Fruit fly (Drosophila melanogaster): Measurements from ENCODE around the gene RpL13.
A peak's percentile ranks its signal among the peaks of the same experiment; 100 is the strongest.

The RpL13 gene

DNA sequence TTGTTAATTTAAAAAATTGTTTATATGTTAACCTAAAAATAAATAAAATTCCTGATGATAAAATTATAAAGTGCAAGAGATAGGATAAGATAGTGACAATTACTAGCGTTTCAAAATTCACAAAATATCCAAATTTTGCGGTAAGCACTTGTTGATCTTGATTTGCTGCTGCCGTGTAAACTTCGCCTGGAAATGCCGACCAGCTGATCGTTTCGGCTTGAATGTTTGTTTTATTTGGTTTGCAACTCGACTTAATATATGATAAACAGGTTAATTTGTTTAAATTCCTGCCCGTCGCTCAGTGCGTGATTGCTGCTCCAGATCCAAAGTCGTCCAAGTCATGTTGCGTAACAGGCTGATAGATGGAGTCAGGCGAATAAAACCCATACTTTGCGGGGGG lies 45.7 kb upstream of the RpL13 start, which contains the start of gene CG4592 (continued):
- TF ChIP-seq Sox102F (GFP tag; optimal IDR thresholded peaks at IDR 0.05): peak; percentile 82
- peak; percentile 60 for TF ChIP-seq CG6276 (GFP tag; optimal IDR thresholded peaks at IDR 0.05)
- TF ChIP-seq Eip75B (GFP tag; optimal IDR thresholded peaks at IDR 0.05): peak; percentile 83
- peak; percentile 72 for TF ChIP-seq CG34406 (GFP tag; optimal IDR thresholded peaks at IDR 0.05)
- TF ChIP-seq Eip78C (GFP tag): no peak
- TF ChIP-seq eg (GFP tag; IDR thresholded peaks at IDR 0.05): peak; percentile 85
- TF ChIP-seq Sox15 (GFP tag; optimal IDR thresholded peaks at IDR 0.05): peak; percentile 28
- TF ChIP-seq fkh (GFP tag; optimal IDR thresholded peaks at IDR 0.05): peak; percentile 97
- TF ChIP-seq CG1621 (tag; optimal IDR thresholded peaks at IDR 0.05): peak; percentile 65
- TF ChIP-seq Gug (GFP tag; IDR thresholded peaks at IDR 0.05): peak; percentile 31; the same call in 1 of the 2 replicates
- peak; percentile 82 for TF ChIP-seq Met (GFP tag; optimal IDR thresholded peaks at IDR 0.05)
- no peak for TF ChIP-seq ss (GFP tag; optimal IDR thresholded peaks at IDR 0.05)
- TF ChIP-seq CG8119 (GFP tag; IDR thresholded peaks at IDR 0.05): peak; percentile 73
- TF ChIP-seq Hr38 (GFP tag; optimal IDR thresholded peaks at IDR 0.05): no peak
- peak; percentile 28 for TF ChIP-seq CG4318 (GFP tag; optimal IDR thresholded peaks at IDR 0.05)
- TF ChIP-seq lz (GFP tag; optimal IDR thresholded peaks at IDR 0.05): peak; percentile 75
- TF ChIP-seq CG31627 (GFP tag; optimal IDR thresholded peaks at IDR 0.05): peak; percentile 70
- TF ChIP-seq svp (GFP tag): peak; percentile 84
- TF ChIP-seq CG10669 (GFP tag; optimal IDR thresholded peaks at IDR 0.05): no peak
- TF ChIP-seq CG11294 (GFP tag; IDR thresholded peaks at IDR 0.05): peak; percentile 13; the same call in 1 of the 2 replicates
- peak; percentile 50 for TF ChIP-seq CG7368 (GFP tag; optimal IDR thresholded peaks at IDR 0.05)
- peak; percentile 86 for TF ChIP-seq esn (GFP tag; optimal IDR thresholded peaks at IDR 0.05)
- no peak for TF ChIP-seq dac (GFP tag; optimal IDR thresholded peaks at IDR 0.05)
- peak; percentile 69 for TF ChIP-seq cyc (GFP tag; optimal IDR thresholded peaks at IDR 0.05)
- TF ChIP-seq CG3032 (tag; optimal IDR thresholded peaks at IDR 0.05): peak; percentile 72
- TF ChIP-seq CG9139 (GFP tag; optimal IDR thresholded peaks at IDR 0.05): peak; percentile 55
- TF ChIP-seq topi (GFP tag; optimal IDR thresholded peaks at IDR 0.05): peak; percentile 76
- peak; percentile 43 for TF ChIP-seq fd59A (GFP tag; optimal IDR thresholded peaks at IDR 0.05)
- peak; percentile 74 for TF ChIP-seq Hr39 (GFP tag; optimal IDR thresholded peaks at IDR 0.05)
- no peak for TF ChIP-seq Ets96B (tag; optimal IDR thresholded peaks at IDR 0.05)
- TF ChIP-seq Sox14 (GFP tag; optimal IDR thresholded peaks at IDR 0.05): peak; percentile 74
- TF ChIP-seq OdsH (GFP tag; optimal IDR thresholded peaks at IDR 0.05): no peak
- peak; percentile 29 for TF ChIP-seq CG11762 (GFP tag; optimal IDR thresholded peaks at IDR 0.05; ENCODE audit: insufficient read depth)
- TF ChIP-seq fd85E (GFP tag; optimal IDR thresholded peaks at IDR 0.05): no peak
- TF ChIP-seq CG32006 (GFP tag; optimal IDR thresholded peaks at IDR 0.05): peak; percentile 75
- peak; percentile 72 for TF ChIP-seq Eip93F (GFP tag; optimal IDR thresholded peaks at IDR 0.05)

DNA sequence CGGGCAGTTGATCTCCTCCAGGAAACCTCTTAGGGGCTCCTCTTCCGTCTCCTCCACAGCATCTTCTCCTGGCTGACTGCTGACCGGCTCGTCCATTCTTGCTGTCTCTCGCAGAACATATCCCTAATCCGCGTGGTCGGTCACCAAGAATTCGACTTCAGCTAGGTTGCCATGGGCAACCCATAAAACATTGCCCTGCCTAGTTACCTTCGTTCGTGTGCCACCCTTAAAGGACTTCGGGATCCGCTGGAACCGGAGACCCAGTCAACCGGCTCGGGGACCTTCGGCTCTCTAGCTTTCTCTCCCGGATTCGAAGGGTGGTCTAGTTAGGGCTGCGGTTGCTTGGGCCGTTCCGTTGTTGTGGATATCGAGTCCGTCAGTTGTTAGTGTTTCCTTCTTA lies 42.3 kb upstream of the RpL13 start, which contains the start of the genes TbCMF46 and CG42366:
Gene TbCMF46, minus strand, starts transcription at position 101 of the 400 bp plus-strand sequence.
Gene CG42366, plus strand, starts transcription at position 397 of the 400 bp plus-strand sequence.
- TF ChIP-seq svp (GFP tag) (no peak), Sox102F (GFP tag; optimal IDR thresholded peaks at IDR 0.05) (no peak), acj6 (GFP tag; optimal IDR thresholded peaks at IDR 0.05) (no peak), CG1621 (tag; optimal IDR thresholded peaks at IDR 0.05) (no peak), CG6854 (GFP tag; optimal IDR thresholded peaks at IDR 0.05) (no peak), CG32006 (GFP tag; optimal IDR thresholded peaks at IDR 0.05) (no peak), CG34406 (GFP tag; optimal IDR thresholded peaks at IDR 0.05) (no peak), Hr4 (GFP tag; optimal IDR thresholded peaks at IDR 0.05) (no peak)

- TF ChIP-seq CG32006 (GFP tag; optimal IDR thresholded peaks at IDR 0.05) (no peak), achi (GFP tag; optimal IDR thresholded peaks at IDR 0.05) (no peak), ss (GFP tag; optimal IDR thresholded peaks at IDR 0.05) (no peak), Hr39 (GFP tag; optimal IDR thresholded peaks at IDR 0.05) (no peak), CG8119 (GFP tag; IDR thresholded peaks at IDR 0.05) (no peak), CG8632 (GFP tag; optimal IDR thresholded peaks at IDR 0.05) (no peak)
Measured at dm6 chr2L:9930280-9930679, 36.8 kb upstream of the RpL13 start, which contains the start of gene CG42367. TSS of gene CG42367 (plus strand) at chr2L:9930580.

Data from whole organism, prepupa.